Fruit fly (Drosophila melanogaster) whole organism, embryonic: ENCODE results near the gene CG33233.

Experiments used
- Abd-B ChIP-seq: fragments of 200-800 bp; sonication (Bioruptor generic); optimal IDR thresholded peaks from 2 replicates; lab custom pipeline; 2018; ENCODE audit warnings: missing biosample characterization, mild to moderate bottlenecking, missing genetic modification characterization, moderate library complexity
- Antp ChIP-seq: fragments of 200-800 bp; sonication (Bioruptor generic); optimal IDR thresholded peaks from 3 replicates; lab custom pipeline; 2016; ENCODE audit warnings: missing biosample characterization, missing genetic modification characterization
- BtbVII ChIP-seq: fragments of 200-800 bp; sonication (Bioruptor generic); optimal IDR thresholded peaks from 3 replicates; lab custom pipeline; 2017; ENCODE audit warnings: missing biosample characterization, mild to moderate bottlenecking, missing genetic modification characterization
- C15 ChIP-seq: fragments of 200-800 bp; sonication (Bioruptor generic); IDR thresholded peaks from 3 replicates; pipeline ENCODE4 v1.3.6; 2022; ENCODE audit warnings: missing biosample characterization, missing genetic modification characterization
- CG10654 ChIP-seq: fragments of 200-800 bp; sonication (Bioruptor generic); optimal IDR thresholded peaks from 2 replicates; lab custom pipeline; 2016; ENCODE audit warnings: missing biosample characterization, missing genetic modification characterization
- CG12155 ChIP-seq: fragments of 200-800 bp; sonication (Bioruptor generic); optimal IDR thresholded peaks from 3 replicates; lab custom pipeline; 2016; ENCODE audit warnings: missing biosample characterization, missing genetic modification characterization
- CG12391 ChIP-seq: fragments of 200-800 bp; sonication (Bioruptor generic); optimal IDR thresholded peaks from 3 replicates; lab custom pipeline; 2018; ENCODE audit warnings: missing biosample characterization, mild to moderate bottlenecking, missing genetic modification characterization, moderate library complexity
- CG13424 ChIP-seq: fragments of 200-800 bp; sonication (Bioruptor generic); optimal IDR thresholded peaks from 2 replicates; lab custom pipeline; 2019; ENCODE audit warnings: missing biosample characterization, mild to moderate bottlenecking, missing genetic modification characterization, moderate library complexity
- CG13624 ChIP-seq: fragments of 200-800 bp; sonication (Bioruptor generic); optimal IDR thresholded peaks from 2 replicates; lab custom pipeline; 2016; ENCODE audit warnings: missing biosample characterization, missing genetic modification characterization
- CG13894 ChIP-seq: fragments of 200-800 bp; sonication (Bioruptor generic); optimal IDR thresholded peaks from 3 replicates; lab custom pipeline; 2018; ENCODE audit warnings: missing biosample characterization, mild to moderate bottlenecking, missing genetic modification characterization, moderate library complexity
- CG14014 ChIP-seq: fragments of 200-800 bp; sonication (Bioruptor generic); IDR thresholded peaks from 2 replicates; pipeline ENCODE4 v1.3.6; 2022; ENCODE audit warnings: missing biosample characterization, missing genetic modification characterization
- CG14710 ChIP-seq: fragments of 200-800 bp; sonication (Bioruptor generic); optimal IDR thresholded peaks from 3 replicates; lab custom pipeline; 2019; ENCODE audit warnings: missing biosample characterization, mild to moderate bottlenecking, missing genetic modification characterization, moderate library complexity
- CG15073 ChIP-seq: fragments of 200-800 bp; sonication (Bioruptor generic); optimal IDR thresholded peaks from 2 replicates; lab custom pipeline; 2016; ENCODE audit warnings: missing biosample characterization, missing genetic modification characterization
- CG16815 ChIP-seq: fragments of 200-800 bp; sonication (Bioruptor generic); optimal IDR thresholded peaks from 3 replicates; lab custom pipeline; 2017; ENCODE audit warnings: missing biosample characterization, mild to moderate bottlenecking, missing genetic modification characterization
- CG30431 ChIP-seq: fragments of 200-800 bp; sonication (Bioruptor generic); optimal IDR thresholded peaks from 2 replicates; lab custom pipeline; 2017; ENCODE audit warnings: missing biosample characterization, missing genetic modification characterization
- CG32772 ChIP-seq: fragments of 200-800 bp; sonication (Bioruptor generic); IDR thresholded peaks from 2 replicates; pipeline ENCODE4 v1.3.6; 2022; ENCODE audit warnings: missing biosample characterization, missing genetic modification characterization
- CG34224 ChIP-seq: fragments of 200-800 bp; sonication (Bioruptor generic); IDR thresholded peaks from 3 replicates; pipeline ENCODE4 v1.3.6; 2022; ENCODE audit warnings: missing biosample characterization, missing genetic modification characterization; ENCODE audit not compliant: partially characterized antibody
- CG4360 ChIP-seq: fragments of 200-800 bp; sonication (Bioruptor generic); IDR thresholded peaks from 2 replicates; pipeline ENCODE4 v1.3.6; 2022; ENCODE audit warnings: missing biosample characterization, missing genetic modification characterization
- CG4707 ChIP-seq: fragments of 200-800 bp; sonication (Bioruptor generic); optimal IDR thresholded peaks from 2 replicates; lab custom pipeline; 2018; ENCODE audit warnings: missing biosample characterization, mild to moderate bottlenecking, missing genetic modification characterization, moderate library complexity
- CG6272 ChIP-seq: fragments of 200-800 bp; sonication (Bioruptor generic); IDR thresholded peaks from 2 replicates; pipeline ENCODE4 v1.3.6; 2022; ENCODE audit warnings: missing biosample characterization, missing genetic modification characterization
- CG6791 ChIP-seq: fragments of 200-800 bp; sonication (Bioruptor generic); IDR thresholded peaks from 3 replicates; pipeline ENCODE4 v1.3.6; 2022; ENCODE audit warnings: missing biosample characterization, missing genetic modification characterization; ENCODE audit not compliant: partially characterized antibody
- CG6813 ChIP-seq: fragments of 200-800 bp; sonication (Bioruptor generic); optimal IDR thresholded peaks from 2 replicates; lab custom pipeline; 2017; ENCODE audit warnings: missing biosample characterization, missing genetic modification characterization, mild to moderate bottlenecking, moderate library complexity, missing genetic modification reagents
- CG6854 ChIP-seq: fragments of 200-800 bp; sonication (Bioruptor generic); optimal IDR thresholded peaks from 3 replicates; lab custom pipeline; 2017; ENCODE audit warnings: missing biosample characterization, mild to moderate bottlenecking, missing genetic modification characterization
- CG7786 ChIP-seq: fragments of 200-800 bp; sonication (Bioruptor generic); optimal IDR thresholded peaks from 2 replicates; lab custom pipeline; 2016; ENCODE audit warnings: missing biosample characterization, missing genetic modification characterization
- CG7839 ChIP-seq: fragments of 200-800 bp; sonication (Bioruptor generic); optimal IDR thresholded peaks from 3 replicates; lab custom pipeline; 2018; ENCODE audit warnings: missing biosample characterization, mild to moderate bottlenecking, missing genetic modification characterization, moderate library complexity
- CG8359 ChIP-seq: fragments of 200-800 bp; sonication (Bioruptor generic); optimal IDR thresholded peaks from 2 replicates; lab custom pipeline; 2017; ENCODE audit warnings: missing biosample characterization, mild to moderate bottlenecking, missing genetic modification characterization, borderline replicate concordance
- CG8944 ChIP-seq: fragments of 200-800 bp; sonication (Bioruptor generic); optimal IDR thresholded peaks from 3 replicates; lab custom pipeline; 2016; ENCODE audit warnings: missing biosample characterization, missing genetic modification characterization
- CG9215 ChIP-seq: fragments of 200-800 bp; sonication (Bioruptor generic); IDR thresholded peaks from 2 replicates; pipeline ENCODE4 v1.3.6; 2022; ENCODE audit warnings: missing biosample characterization, missing genetic modification characterization
- CG9817 ChIP-seq: fragments of 200-800 bp; sonication (Bioruptor generic); optimal IDR thresholded peaks from 2 replicates; lab custom pipeline; 2018; ENCODE audit warnings: missing biosample characterization, mild to moderate bottlenecking, missing genetic modification characterization, moderate library complexity
- E2f1 ChIP-seq: fragments of 200-800 bp; sonication (Bioruptor generic); IDR thresholded peaks from 2 replicates; pipeline ENCODE4 v1.3.6; 2022; ENCODE audit warnings: missing biosample characterization, missing genetic modification characterization
- Hr78 ChIP-seq, 2 experiments: fragments of 200-800 bp in 1 of 2; fragments of >200 bp in 1 of 2; sonication (Bioruptor generic) in 1 of 2; optimal IDR thresholded peaks; 2 replicates each; lab custom pipeline; 2017 to 2019; ENCODE audit warnings: missing biosample characterization in 2 of 2, missing genetic modification characterization in 2 of 2, mild to moderate bottlenecking in 1 of 2, moderate library complexity in 1 of 2
- Jarid2 ChIP-seq: fragments of 200-800 bp; sonication (Bioruptor generic); optimal IDR thresholded peaks from 3 replicates; lab custom pipeline; 2017; ENCODE audit warnings: mild to moderate bottlenecking, missing biosample characterization, missing genetic modification reagents, missing genetic modification characterization
- Nf-YC ChIP-seq: fragments of 200-800 bp; optimal IDR thresholded peaks from 3 replicates; lab custom pipeline; 2019; ENCODE audit warnings: missing biosample characterization, mild to moderate bottlenecking, missing genetic modification characterization, moderate library complexity
- Optix ChIP-seq: fragments of 200-800 bp; sonication (Bioruptor generic); IDR thresholded peaks from 3 replicates; pipeline ENCODE4 v1.3.6; 2022; ENCODE audit warnings: missing biosample characterization, missing genetic modification characterization
- Taf1 ChIP-seq: fragments of 200-800 bp; sonication (Bioruptor generic); IDR thresholded peaks from 2 replicates; pipeline ENCODE4 v1.3.6; 2022; ENCODE audit warnings: missing biosample characterization, missing genetic modification characterization
- ap ChIP-seq: fragments of 200-800 bp; sonication (Bioruptor generic); IDR thresholded peaks from 2 replicates; pipeline ENCODE4 v1.3.6; 2022; ENCODE audit warnings: missing biosample characterization, missing genetic modification characterization
- bab2 ChIP-seq: fragments of 200-800 bp; sonication (Bioruptor generic); optimal IDR thresholded peaks from 2 replicates; lab custom pipeline; 2016; ENCODE audit warnings: missing biosample characterization, missing genetic modification characterization
- bcd ChIP-seq: fragments of 200-800 bp; sonication (Bioruptor generic); optimal IDR thresholded peaks from 2 replicates; lab custom pipeline; 2017; ENCODE audit warnings: missing biosample characterization, mild to moderate bottlenecking, missing genetic modification characterization
- cad ChIP-seq: fragments of >200 bp; optimal IDR thresholded peaks from 2 replicates; lab custom pipeline; 2017; ENCODE audit warnings: missing biosample characterization, missing genetic modification characterization
- cg ChIP-seq: fragments of 200-800 bp; sonication (Bioruptor generic); optimal IDR thresholded peaks from 3 replicates; lab custom pipeline; 2019; ENCODE audit warnings: missing biosample characterization, mild to moderate bottlenecking, missing genetic modification characterization, moderate library complexity
- chn ChIP-seq: fragments of 200-800 bp; sonication (Bioruptor generic); optimal IDR thresholded peaks from 2 replicates; lab custom pipeline; 2016; ENCODE audit warnings: missing biosample characterization, missing genetic modification characterization
- crc ChIP-seq: fragments of 200-800 bp; sonication (Bioruptor generic); optimal IDR thresholded peaks from 2 replicates; lab custom pipeline; 2016; ENCODE audit warnings: missing biosample characterization, missing genetic modification characterization
- dmrt11E ChIP-seq: fragments of 200-800 bp; sonication (Bioruptor generic); optimal IDR thresholded peaks from 3 replicates; lab custom pipeline; 2018; ENCODE audit warnings: missing biosample characterization, mild to moderate bottlenecking, missing genetic modification characterization, moderate library complexity
- inv ChIP-seq: fragments of 200-800 bp; sonication (Bioruptor generic); IDR thresholded peaks from 2 replicates; pipeline ENCODE4 v1.3.6; 2022; ENCODE audit warnings: missing biosample characterization, missing genetic modification characterization; ENCODE audit not compliant: partially characterized antibody
- lola ChIP-seq, 3 experiments: fragments of >200 bp in 2 of 3; fragments of 200-800 bp in 1 of 3; sonication (Bioruptor generic) in 1 of 3; optimal IDR thresholded peaks; 2 replicates each; lab custom pipeline; 2017 to 2019; ENCODE audit warnings: missing biosample characterization in 3 of 3, missing genetic modification characterization in 3 of 3, mild to moderate bottlenecking in 1 of 3, moderate library complexity in 1 of 3
- luna ChIP-seq: fragments of 200-800 bp; sonication (Bioruptor generic); optimal IDR thresholded peaks from 2 replicates; lab custom pipeline; 2016; ENCODE audit warnings: missing biosample characterization, missing genetic modification characterization
- mld ChIP-seq: fragments of 200-800 bp; sonication (Bioruptor generic); IDR thresholded peaks from 3 replicates; pipeline ENCODE4 v1.3.6; 2022; ENCODE audit warnings: missing biosample characterization, missing genetic modification characterization; ENCODE audit not compliant: partially characterized antibody
- otp ChIP-seq: fragments of 200-800 bp; sonication (Bioruptor generic); IDR thresholded peaks from 3 replicates; pipeline ENCODE4, ENCODE4 v1.3.6; 2022; ENCODE audit warnings: missing biosample characterization, missing genetic modification characterization
- sim ChIP-seq: fragments of 200-800 bp; sonication (Bioruptor generic); IDR thresholded peaks from 2 replicates; pipeline ENCODE4 v1.3.6; 2022; ENCODE audit warnings: missing biosample characterization, missing genetic modification characterization
- slbo ChIP-seq: fragments of 200-800 bp; sonication (Bioruptor generic); IDR thresholded peaks from 2 replicates; pipeline ENCODE4 v1.3.6; 2022; ENCODE audit warnings: missing biosample characterization, missing genetic modification characterization

Gene CG33233

dm6 chr3L:2651800-2652199 is 7.6 kb upstream of the CG33233 start, which contains the start of the genes ProRS-m, CG42304 and Snup (continued):
- no peak for TF ChIP-seq CG6813
- TF ChIP-seq slbo = peak; percentile 83
- peak; percentile 89 for TF ChIP-seq CG14710
- 0 out of 2 replicates have a peak, but pooled peaks have one; percentile 32 for TF ChIP-seq CG14014 (GFP tag; lab: Robert Waterston, UW)
- 0 out of 2 replicates have a peak, but pooled peaks have one; percentile 37 for TF ChIP-seq CG9215 (GFP tag; lab: Robert Waterston, UW)
- TF ChIP-seq Abd-B (GFP tag; lab: Kevin White, UChicago) = peak; percentile 60
- no peak for TF ChIP-seq Nf-YC (tag; lab: Kevin White, UChicago)
- TF ChIP-seq CG7839 (tag; lab: Kevin White, UChicago) = peak; percentile 70
- no peak for TF ChIP-seq Taf1
- TF ChIP-seq CG6791 (GFP tag; lab: Robert Waterston, UW) = no peak
- no peak for TF ChIP-seq BtbVII (GFP tag; lab: Kevin White, UChicago)
- no peak for TF ChIP-seq CG4707 (GFP tag; lab: Kevin White, UChicago)
- TF ChIP-seq CG9817 (tag; lab: Kevin White, UChicago) = no peak
- no peak for TF ChIP-seq cg (GFP tag; lab: Kevin White, UChicago)
- no peak for TF ChIP-seq CG16815
- TF ChIP-seq Optix = no peak
- peak; percentile 63 for TF ChIP-seq dmrt11E (tag; lab: Kevin White, UChicago)
- no peak for TF ChIP-seq inv
- no peak for TF ChIP-seq Hr78 (GFP tag; optimal IDR thresholded peaks at IDR 0.05; lab: Kevin White, UChicago)
- peak; percentile 83 for TF ChIP-seq CG12391 (tag; lab: Kevin White, UChicago)
- TF ChIP-seq otp (GFP tag; lab: Robert Waterston, UW) = no peak
- TF ChIP-seq bcd (GFP tag; lab: Kevin White, UChicago) = no peak
- TF ChIP-seq mld = no peak
- TF ChIP-seq CG8944 (GFP tag; lab: Kevin White, UChicago) = no peak
- TF ChIP-seq ap (GFP tag; lab: Robert Waterston, UW) = peak; percentile 52; the same call in 1 of the 2 replicates
- TF ChIP-seq CG6854 (GFP tag; lab: Kevin White, UChicago) = no peak
- TF ChIP-seq CG7786 (GFP tag; lab: Kevin White, UChicago) = no peak
- no peak for TF ChIP-seq CG8359 (GFP tag; lab: Kevin White, UChicago)
- no peak for TF ChIP-seq Jarid2
- no peak for TF ChIP-seq CG30431
- no peak for TF ChIP-seq CG34224
- TF ChIP-seq C15 = 0 out of 3 replicates have a peak, but pooled peaks have one; percentile 24
- TF ChIP-seq Antp (GFP tag; lab: Kevin White, UChicago) = no peak
- peak; percentile 75 for TF ChIP-seq CG32772
- no peak for TF ChIP-seq bab2
- peak; percentile 53 for TF ChIP-seq CG13424 (tag; lab: Kevin White, UChicago)
- TF ChIP-seq chn (GFP tag; lab: Kevin White, UChicago) = no peak
- TF ChIP-seq CG6272 = peak; percentile 56; the same call in 1 of the 2 replicates
- TF ChIP-seq crc = no peak
- TF ChIP-seq CG4360 (GFP tag; lab: Robert Waterston, UW) = no peak
- no peak for TF ChIP-seq CG10654 (GFP tag; lab: Kevin White, UChicago)
- no peak for TF ChIP-seq CG13894
- no peak for TF ChIP-seq lola (GFP tag; optimal IDR thresholded peaks at IDR 0.05; lab: Kevin White, UChicago)
- no peak for TF ChIP-seq CG12155
- no peak for TF ChIP-seq CG13624 (GFP tag; lab: Kevin White, UChicago)
- no peak for TF ChIP-seq sim (GFP tag; lab: Robert Waterston, UW)
- no peak for TF ChIP-seq cad (GFP tag; lab: Kevin White, UChicago)
- TF ChIP-seq CG15073 (GFP tag; lab: Kevin White, UChicago) = no peak
- TF ChIP-seq luna (GFP tag; lab: Kevin White, UChicago) = no peak
- TF ChIP-seq E2f1 = peak; percentile 82
